Fruit fly (Drosophila melanogaster) whole organism, embryonic: ENCODE results near the gene Elal.

Experiments used
- Aef1 ChIP-seq: fragments of 200-800 bp; sonication (Bioruptor generic); IDR thresholded peaks from 3 replicates; pipeline ENCODE4 v1.3.6; 2022; ENCODE audit warnings: missing biosample characterization, missing genetic modification characterization
- Antp ChIP-seq: fragments of 200-800 bp; sonication (Bioruptor generic); optimal IDR thresholded peaks from 3 replicates; lab custom pipeline; 2016; ENCODE audit warnings: missing biosample characterization, missing genetic modification characterization
- CG10267 ChIP-seq: fragments of 200-800 bp; sonication (Bioruptor generic); optimal IDR thresholded peaks from 2 replicates; lab custom pipeline; 2018; ENCODE audit warnings: missing biosample characterization, mild to moderate bottlenecking, missing genetic modification characterization, moderate library complexity
- CG10979 ChIP-seq: fragments of 200-800 bp; sonication (Bioruptor generic); optimal IDR thresholded peaks from 2 replicates; lab custom pipeline; 2018; ENCODE audit warnings: missing biosample characterization, mild to moderate bottlenecking, missing genetic modification characterization, moderate library complexity
- CG11085 ChIP-seq: fragments of 200-800 bp; sonication (Bioruptor generic); IDR thresholded peaks from 2 replicates; pipeline ENCODE4 v1.3.6; 2022; ENCODE audit warnings: missing biosample characterization, missing genetic modification characterization
- CG12659 ChIP-seq: fragments of 200-800 bp; sonication (Bioruptor generic); optimal IDR thresholded peaks from 3 replicates; lab custom pipeline; 2017; ENCODE audit warnings: mild to moderate bottlenecking, missing biosample characterization, missing genetic modification reagents, missing genetic modification characterization
- CG14050 ChIP-seq: fragments of 200-800 bp; sonication (Bioruptor generic); IDR thresholded peaks from 3 replicates; pipeline ENCODE4 v1.3.6; 2022; ENCODE audit warnings: missing biosample characterization, missing genetic modification characterization
- CG1602 ChIP-seq: fragments of 200-800 bp; sonication (Bioruptor generic); optimal IDR thresholded peaks from 3 replicates; lab custom pipeline; 2016; ENCODE audit warnings: missing biosample characterization, missing genetic modification characterization
- CG16813 ChIP-seq: fragments of 200-800 bp; sonication (Bioruptor generic); IDR thresholded peaks from 3 replicates; pipeline ENCODE4 v1.3.6; 2022; ENCODE audit warnings: missing biosample characterization, missing genetic modification characterization; ENCODE audit not compliant: partially characterized antibody
- CG3281 ChIP-seq: fragments of 200-800 bp; sonication (Bioruptor generic); optimal IDR thresholded peaks from 3 replicates; lab custom pipeline; 2017; ENCODE audit warnings: missing biosample characterization, mild to moderate bottlenecking, missing genetic modification characterization
- CG3838 ChIP-seq: fragments of 200-800 bp; sonication (Bioruptor generic); optimal IDR thresholded peaks from 3 replicates; lab custom pipeline; 2016; ENCODE audit warnings: missing biosample characterization, missing genetic modification characterization
- CG3847 ChIP-seq: fragments of 200-800 bp; sonication (Bioruptor generic); IDR thresholded peaks from 2 replicates; pipeline ENCODE4 v1.3.6; 2022; ENCODE audit warnings: missing biosample characterization, missing genetic modification characterization
- CG4617 ChIP-seq: fragments of 200-800 bp; sonication (Bioruptor generic); optimal IDR thresholded peaks from 3 replicates; lab custom pipeline; 2016; ENCODE audit warnings: missing biosample characterization, missing genetic modification characterization, borderline replicate concordance
- CG6254 ChIP-seq: fragments of 200-800 bp; sonication (Bioruptor generic); optimal IDR thresholded peaks from 3 replicates; lab custom pipeline; 2017; ENCODE audit warnings: mild to moderate bottlenecking, missing biosample characterization, missing genetic modification reagents, missing genetic modification characterization
- CG9437 ChIP-seq: fragments of 200-800 bp; sonication (Bioruptor generic); optimal IDR thresholded peaks from 2 replicates; lab custom pipeline; 2018; ENCODE audit warnings: missing biosample characterization, mild to moderate bottlenecking, missing genetic modification characterization
- CkIIα-i1 ChIP-seq: fragments of 200-800 bp; sonication (Bioruptor generic); IDR thresholded peaks from 2 replicates; pipeline ENCODE4 v1.3.6; 2022; ENCODE audit warnings: missing biosample characterization, missing genetic modification characterization
- Dad ChIP-seq: fragments of 200-800 bp; sonication (Bioruptor generic); optimal IDR thresholded peaks from 3 replicates; lab custom pipeline; 2016; ENCODE audit warnings: missing biosample characterization, missing genetic modification characterization
- Dll ChIP-seq: fragments of 200-800 bp; sonication (Bioruptor generic); IDR thresholded peaks from 4 replicates; pipeline ENCODE4 v1.3.6; 2022; ENCODE audit warnings: missing biosample characterization, missing genetic modification characterization; ENCODE audit not compliant: partially characterized antibody
- Dp ChIP-seq: fragments of 200-800 bp; sonication (Bioruptor generic); optimal IDR thresholded peaks from 2 replicates; lab custom pipeline; 2018; ENCODE audit warnings: missing biosample characterization, mild to moderate bottlenecking, missing genetic modification characterization, moderate library complexity
- Fer3 ChIP-seq: fragments of 200-800 bp; sonication (Bioruptor generic); optimal IDR thresholded peaks from 2 replicates; lab custom pipeline; 2018; ENCODE audit warnings: missing biosample characterization, mild to moderate bottlenecking, missing genetic modification characterization, moderate library complexity
- HHEX ChIP-seq: fragments of 200-800 bp; sonication (Bioruptor generic); optimal IDR thresholded peaks from 3 replicates; lab custom pipeline; 2017; ENCODE audit warnings: missing biosample characterization, mild to moderate bottlenecking, missing genetic modification characterization, missing genetic modification reagents
- HLH4C ChIP-seq: fragments of 200-800 bp; sonication (Bioruptor generic); IDR thresholded peaks from 3 replicates; pipeline ENCODE4 v1.3.6; 2022; ENCODE audit warnings: missing biosample characterization, missing genetic modification characterization; ENCODE audit not compliant: partially characterized antibody
- Hmr ChIP-seq: fragments of 200-800 bp; sonication (Bioruptor generic); optimal IDR thresholded peaks from 3 replicates; lab custom pipeline; 2017; ENCODE audit warnings: mild to moderate bottlenecking, missing biosample characterization, missing genetic modification reagents, missing genetic modification characterization
- Hmx ChIP-seq: fragments of 200-800 bp; sonication (Bioruptor generic); optimal IDR thresholded peaks from 2 replicates; lab custom pipeline; 2016; ENCODE audit warnings: missing biosample characterization, missing genetic modification characterization
- Hr39 ChIP-seq: fragments of >200 bp; optimal IDR thresholded peaks from 2 replicates; lab custom pipeline; 2017
- Med ChIP-seq: fragments of 200-800 bp; sonication (Bioruptor generic); peaks from one replicate; lab custom pipeline; 2016; ENCODE audit warnings: missing biosample characterization, missing genetic modification characterization, mild to moderate bottlenecking, inconsistent platforms, moderate library complexity
- NFAT ChIP-seq: fragments of 200-800 bp; sonication (Bioruptor generic); IDR thresholded peaks from 2 replicates; pipeline ENCODE4 v1.3.6; 2022; ENCODE audit warnings: missing biosample characterization, missing genetic modification characterization
- Neu2 ChIP-seq: fragments of 200-800 bp; sonication (Bioruptor generic); optimal IDR thresholded peaks from 3 replicates; lab custom pipeline; 2016; ENCODE audit warnings: missing biosample characterization, missing genetic modification characterization, borderline replicate concordance
- NfI ChIP-seq: fragments of 200-800 bp; sonication (Bioruptor generic); optimal IDR thresholded peaks from 3 replicates; lab custom pipeline; 2018; ENCODE audit warnings: missing biosample characterization, mild to moderate bottlenecking, missing genetic modification characterization, moderate library complexity
- Poxn ChIP-seq: fragments of 200-800 bp; sonication (Bioruptor generic); IDR thresholded peaks from 2 replicates; pipeline ENCODE4 v1.3.6; 2022; ENCODE audit warnings: missing biosample characterization, missing genetic modification characterization
- Rx ChIP-seq: fragments of 200-800 bp; sonication (Bioruptor generic); IDR thresholded peaks from 2 replicates; pipeline ENCODE4 v1.3.6; 2022; ENCODE audit warnings: missing biosample characterization, missing genetic modification characterization
- Xrp1 ChIP-seq: fragments of 200-800 bp; sonication (Bioruptor generic); IDR thresholded peaks from 2 replicates; pipeline ENCODE4 v1.3.6; 2022; ENCODE audit warnings: missing biosample characterization, missing genetic modification characterization
- amos ChIP-seq: fragments of 200-800 bp; sonication (Bioruptor generic); IDR thresholded peaks from 2 replicates; pipeline ENCODE4 v1.3.6; 2022; ENCODE audit warnings: missing biosample characterization, missing genetic modification characterization; ENCODE audit not compliant: partially characterized antibody
- ap ChIP-seq: fragments of 200-800 bp; sonication (Bioruptor generic); IDR thresholded peaks from 2 replicates; pipeline ENCODE4 v1.3.6; 2022; ENCODE audit warnings: missing biosample characterization, missing genetic modification characterization
- ara ChIP-seq: fragments of 200-800 bp; sonication (Bioruptor generic); IDR thresholded peaks from 2 replicates; pipeline ENCODE4 v1.3.6; 2022; ENCODE audit warnings: missing biosample characterization, missing genetic modification characterization
- ash1 ChIP-seq: fragments of 200-800 bp; sonication (Bioruptor generic); optimal IDR thresholded peaks from 2 replicates; lab custom pipeline; 2018; ENCODE audit warnings: missing biosample characterization, mild to moderate bottlenecking, missing genetic modification characterization
- cas ChIP-seq: fragments of 200-800 bp; sonication (Bioruptor generic); IDR thresholded peaks from 2 replicates; pipeline ENCODE4 v1.3.6; 2022; ENCODE audit warnings: missing biosample characterization, missing genetic modification characterization
- en ChIP-seq: fragments of 200-800 bp; sonication (Bioruptor generic); optimal IDR thresholded peaks from 2 replicates; lab custom pipeline; 2016; ENCODE audit warnings: missing biosample characterization, missing genetic modification characterization
- h ChIP-seq: fragments of >200 bp; optimal IDR thresholded peaks from 2 replicates; lab custom pipeline; 2017
- ind ChIP-seq: fragments of 200-800 bp; sonication (Bioruptor generic); optimal IDR thresholded peaks from 3 replicates; lab custom pipeline; 2016; ENCODE audit warnings: missing biosample characterization, missing genetic modification characterization
- kah ChIP-seq: fragments of 200-800 bp; sonication (Bioruptor generic); optimal IDR thresholded peaks from 2 replicates; lab custom pipeline; 2018; ENCODE audit warnings: missing biosample characterization, mild to moderate bottlenecking, missing genetic modification characterization
- kni ChIP-seq: fragments of 200-800 bp; sonication (Bioruptor generic); optimal IDR thresholded peaks from 3 replicates; lab custom pipeline; 2017; ENCODE audit warnings: mild to moderate bottlenecking, missing biosample characterization, missing genetic modification reagents, missing genetic modification characterization
- lov ChIP-seq, 2 experiments: fragments of 200-800 bp in 1 of 2; fragments of >200 bp in 1 of 2; sonication (Bioruptor generic) in 1 of 2; IDR thresholded peaks in 1 of 2; optimal IDR thresholded peaks in 1 of 2; 2 replicates in 1 of 2; 3 replicates in 1 of 2; pipeline versions ENCODE4 v1.3.6 to Lab custom; 2017 to 2022; ENCODE audit warnings: missing biosample characterization in 1 of 2, missing genetic modification characterization in 1 of 2
- luna ChIP-seq: fragments of 200-800 bp; sonication (Bioruptor generic); optimal IDR thresholded peaks from 2 replicates; lab custom pipeline; 2016; ENCODE audit warnings: missing biosample characterization, missing genetic modification characterization
- mirr ChIP-seq: fragments of 200-800 bp; sonication (Bioruptor generic); optimal IDR thresholded peaks from 3 replicates; lab custom pipeline; 2018; ENCODE audit warnings: missing biosample characterization, mild to moderate bottlenecking, missing genetic modification characterization
- prd ChIP-seq, 3 experiments: fragments of >200 bp in 2 of 3; fragments of 200-800 bp in 1 of 3; sonication (Bioruptor generic) in 1 of 3; optimal IDR thresholded peaks in 2 of 3; IDR thresholded peaks in 1 of 3; 2 replicates in 2 of 3; 3 replicates in 1 of 3; pipeline versions ENCODE4 v1.3.6 to Lab custom; 2017 to 2022; ENCODE audit warnings: missing biosample characterization in 1 of 3, missing genetic modification characterization in 1 of 3
- tgo ChIP-seq: fragments of 200-800 bp; sonication (Bioruptor generic); IDR thresholded peaks from 3 replicates; pipeline ENCODE4 v1.3.6; 2022; ENCODE audit warnings: missing biosample characterization, missing genetic modification characterization
- wor ChIP-seq: fragments of 200-800 bp; sonication (Bioruptor generic); IDR thresholded peaks from 2 replicates; pipeline ENCODE4 v1.3.6; 2022; ENCODE audit warnings: missing biosample characterization, missing genetic modification characterization

The Elal gene

dm6 chr3R:24816993-24817854, 47.9 kb upstream of the Elal start, which contains the start of the genes CG5808 and Saf-B (continued):
- peak; percentile 28 for TF ChIP-seq CG10979 (tag; lab: Kevin White, UChicago)
- TF ChIP-seq CG16813 (GFP tag; lab: Robert Waterston, UW): peak; percentile 90
- no peak for TF ChIP-seq lov (optimal IDR thresholded peaks at IDR 0.05; lab: Kevin White, UChicago)
- no peak for TF ChIP-seq lov (GFP tag; IDR thresholded peaks at IDR 0.05; lab: Robert Waterston, UW)
- TF ChIP-seq CG9437 (GFP tag; lab: Kevin White, UChicago): peak; percentile 86
- TF ChIP-seq CG12659 (GFP tag; lab: Kevin White, UChicago): peak; percentile 63
- no peak for TF ChIP-seq Hmr
- TF ChIP-seq luna (GFP tag; lab: Kevin White, UChicago): no peak
- peak; percentile 63 for TF ChIP-seq tgo (GFP tag; lab: Robert Waterston, UW)
- TF ChIP-seq NfI (GFP tag; lab: Kevin White, UChicago): no peak
- TF ChIP-seq NFAT (GFP tag; lab: Robert Waterston, UW): no peak
- peak; percentile 41; the same call in 1 of the 2 replicates for TF ChIP-seq CG3847 (GFP tag; lab: Robert Waterston, UW)
- peak; percentile 19 for TF ChIP-seq Fer3 (tag; lab: Kevin White, UChicago)
- no peak for TF ChIP-seq cas (GFP tag; lab: Robert Waterston, UW)
- peak; percentile 42 for TF ChIP-seq Aef1 (GFP tag; lab: Robert Waterston, UW)
- TF ChIP-seq Dad: no peak
- peak; percentile 67 for TF ChIP-seq CG10267 (tag; lab: Kevin White, UChicago)
- no peak for TF ChIP-seq Neu2 (GFP tag; lab: Kevin White, UChicago)
- no peak for TF ChIP-seq Hr39
- no peak for TF ChIP-seq ash1 (GFP tag; lab: Kevin White, UChicago)
- TF ChIP-seq CG6254 (GFP tag; lab: Kevin White, UChicago): no peak
- TF ChIP-seq CG14050 (GFP tag; lab: Robert Waterston, UW): no peak
- TF ChIP-seq CG3838 (GFP tag; lab: Kevin White, UChicago): no peak
- peak; percentile 18 for TF ChIP-seq Dp (GFP tag; lab: Kevin White, UChicago)
- no peak for TF ChIP-seq wor (GFP tag; lab: Robert Waterston, UW)
- TF ChIP-seq CkIIα-i1 (GFP tag; lab: Robert Waterston, UW): peak; percentile 72
- TF ChIP-seq h: no peak
- no peak for TF ChIP-seq Poxn (GFP tag; lab: Robert Waterston, UW)
- no peak for TF ChIP-seq kah
- no peak for TF ChIP-seq Rx (GFP tag; lab: Robert Waterston, UW)
- TF ChIP-seq prd (optimal IDR thresholded peaks at IDR 0.05; lab: Kevin White, UChicago): no peak
- peak; percentile 65 for TF ChIP-seq prd (GFP tag; IDR thresholded peaks at IDR 0.05; lab: Robert Waterston, UW)
- TF ChIP-seq ap (GFP tag; lab: Robert Waterston, UW): peak; percentile 26; the same call in 1 of the 2 replicates
- no peak for TF ChIP-seq kni
- peak; percentile 17 for TF ChIP-seq CG1602 (GFP tag; lab: Kevin White, UChicago)
- peak; percentile 95 for TF ChIP-seq HLH4C
- peak; percentile 84 for TF ChIP-seq Dll (GFP tag; lab: Robert Waterston, UW)
- no peak for TF ChIP-seq CG11085 (GFP tag; lab: Robert Waterston, UW)
- TF ChIP-seq Med (GFP tag; lab: Kevin White, UChicago): peak; percentile 78
- no peak for TF ChIP-seq en (GFP tag; lab: Kevin White, UChicago)
- TF ChIP-seq Hmx: no peak
- TF ChIP-seq Xrp1 (GFP tag; lab: Robert Waterston, UW): peak; percentile 49; the same call in 1 of the 2 replicates
- peak; percentile 76 for TF ChIP-seq amos (GFP tag; lab: Robert Waterston, UW)
- no peak for TF ChIP-seq Antp (GFP tag; lab: Kevin White, UChicago)
- peak; percentile 72 for TF ChIP-seq ind (GFP tag; lab: Kevin White, UChicago)
- TF ChIP-seq CG4617 (GFP tag; lab: Kevin White, UChicago): peak; percentile 39
- no peak for TF ChIP-seq CG3281
- TF ChIP-seq HHEX (GFP tag; lab: Kevin White, UChicago): no peak
- no peak for TF ChIP-seq ara (GFP tag; lab: Robert Waterston, UW)
- no peak for TF ChIP-seq mirr
